Fruit fly (Drosophila melanogaster): Measurements from ENCODE around the gene CG17568.

CG17568 gene

DNA sequence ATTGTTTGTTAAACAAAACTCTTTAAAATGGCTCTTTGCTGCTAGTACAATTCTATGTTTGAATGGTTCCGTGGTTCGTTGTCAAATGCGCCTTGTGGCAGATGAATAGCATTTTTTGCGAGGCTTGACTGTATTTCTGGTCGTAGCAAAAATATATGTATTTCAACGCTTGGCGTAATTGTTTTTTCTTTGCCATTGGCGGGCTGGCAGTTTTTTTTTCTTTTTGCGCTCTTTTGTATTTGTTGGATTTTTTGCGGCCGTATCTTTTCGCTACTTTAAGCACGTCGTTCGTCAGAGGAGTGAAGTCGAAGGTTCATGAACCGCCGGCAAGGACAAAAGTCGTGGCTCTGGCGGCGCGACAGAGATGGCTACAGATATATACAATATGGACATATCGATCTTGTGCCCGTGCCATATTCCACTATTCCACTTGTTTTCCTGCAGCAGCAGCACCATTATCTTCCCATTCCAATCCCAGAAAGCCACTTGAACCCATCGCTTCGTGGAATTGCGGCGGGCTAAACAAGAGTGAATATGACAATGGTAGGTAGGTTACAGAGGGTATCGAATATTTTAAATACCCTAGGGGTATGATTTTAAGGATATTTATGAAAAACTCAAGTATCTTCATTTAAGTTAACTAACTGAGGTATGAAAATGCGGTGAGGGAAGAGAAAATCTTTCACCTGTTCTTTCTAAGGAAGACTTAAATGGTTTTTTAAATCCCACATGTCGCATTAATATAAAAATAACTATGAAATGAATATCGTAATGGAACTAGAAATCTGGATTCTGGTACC lies 25.4 kb downstream of the CG17568 start (continued):
- TF ChIP-seq salm (tag; optimal IDR thresholded peaks at IDR 0.05) (no peak), twi (tag; optimal IDR thresholded peaks at IDR 0.05) (peak; percentile 25), sens (GFP tag) (peak; percentile 56), CG7372 (GFP tag; IDR thresholded peaks at IDR 0.05) (no peak), kni (GFP tag; optimal IDR thresholded peaks at IDR 0.05) (no peak), Six4 (GFP tag; optimal IDR thresholded peaks at IDR 0.05) (no peak), CG9727 (GFP tag; optimal IDR thresholded peaks at IDR 0.05) (peak; percentile 32), D19A (tag; optimal IDR thresholded peaks at IDR 0.05) (peak; percentile 49), grau (tag; optimal IDR thresholded peaks at IDR 0.05) (peak; percentile 70), Hr3 (GFP tag; optimal IDR thresholded peaks at IDR 0.05) (no peak), pfk (GFP tag; optimal IDR thresholded peaks at IDR 0.05) (peak; percentile 92), D19B (GFP tag; optimal IDR thresholded peaks at IDR 0.05) (peak; percentile 29)

dm6 chr2L:19154893-19155389 lies 26.6 kb downstream of the CG17568 start:
- TF ChIP-seq ato (GFP tag; IDR thresholded peaks at IDR 0.05; ENCODE audit: partially characterized antibody) = no peak
- no peak for TF ChIP-seq HmgZ (tag; optimal IDR thresholded peaks at IDR 0.05)
- TF ChIP-seq CG6254 (GFP tag; optimal IDR thresholded peaks at IDR 0.05) = peak; percentile 27
- 0 out of 3 replicates have a peak, but pooled peaks have one; percentile 26 for TF ChIP-seq ci (GFP tag; IDR thresholded peaks at IDR 0.05)
- no peak for TF ChIP-seq gem (tag; optimal IDR thresholded peaks at IDR 0.05)
- TF ChIP-seq CG8765 (GFP tag; IDR thresholded peaks at IDR 0.05) = no peak
- no peak for TF ChIP-seq Tbp (GFP tag; optimal IDR thresholded peaks at IDR 0.05)
- no peak for TF ChIP-seq H15 (GFP tag; IDR thresholded peaks at IDR 0.05)
- peak; percentile 44 for TF ChIP-seq zen (tag; optimal IDR thresholded peaks at IDR 0.05)
- TF ChIP-seq fd102C (GFP tag; optimal IDR thresholded peaks at IDR 0.05) = no peak
- TF ChIP-seq CG18262 (tag; optimal IDR thresholded peaks at IDR 0.05) = no peak
- TF ChIP-seq MESR4 (GFP tag; optimal IDR thresholded peaks at IDR 0.05) = no peak
- TF ChIP-seq Usf (GFP tag; optimal IDR thresholded peaks at IDR 0.05) = no peak
- TF ChIP-seq CG3281 (GFP tag; optimal IDR thresholded peaks at IDR 0.05) = no peak
- TF ChIP-seq CG16815 (GFP tag; optimal IDR thresholded peaks at IDR 0.05) = no peak
- peak; percentile 13 for TF ChIP-seq CG15696 (tag; optimal IDR thresholded peaks at IDR 0.05)
- TF ChIP-seq CG13894 (tag; optimal IDR thresholded peaks at IDR 0.05) = peak; percentile 26
- TF ChIP-seq Lpt (GFP tag; optimal IDR thresholded peaks at IDR 0.05) = peak; percentile 8
- TF ChIP-seq lab (GFP tag; optimal IDR thresholded peaks at IDR 0.05) = peak; percentile 12
- no peak for TF ChIP-seq CG12219 (GFP tag; optimal IDR thresholded peaks at IDR 0.05)
- no peak for TF ChIP-seq YL-1 (GFP tag; optimal IDR thresholded peaks at IDR 0.05)
- TF ChIP-seq CG16813 (GFP tag; IDR thresholded peaks at IDR 0.05; ENCODE audit: partially characterized antibody) = no peak
- no peak for TF ChIP-seq ssp (GFP tag; IDR thresholded peaks at IDR 0.05)
- peak in 1 of 3 experiments; percentile 64 for TF ChIP-seq Stat92E (GFP tag; optimal IDR thresholded peaks at IDR 0.05)
- no peak for TF ChIP-seq CG12942 (GFP tag; optimal IDR thresholded peaks at IDR 0.05)
- TF ChIP-seq ems (GFP tag; optimal IDR thresholded peaks at IDR 0.05) = no peak
- TF ChIP-seq Jarid2 (GFP tag; optimal IDR thresholded peaks at IDR 0.05) = no peak
- no peak for TF ChIP-seq E2f1 (GFP tag; IDR thresholded peaks at IDR 0.05)
- TF ChIP-seq oc (tag; optimal IDR thresholded peaks at IDR 0.05) = peak; percentile 54
- TF ChIP-seq CHES-1-like (GFP tag; optimal IDR thresholded peaks at IDR 0.05) = no peak
- TF ChIP-seq kay (GFP tag; optimal IDR thresholded peaks at IDR 0.05) = no peak
- no peak for TF ChIP-seq MTF-1 (GFP tag; optimal IDR thresholded peaks at IDR 0.05; ENCODE audit: borderline replicate concordance)
- peak; percentile 2 for TF ChIP-seq gcm (GFP tag; optimal IDR thresholded peaks at IDR 0.05)
- no peak for TF ChIP-seq CG15073 (GFP tag; optimal IDR thresholded peaks at IDR 0.05)
- TF ChIP-seq trem (tag; optimal IDR thresholded peaks at IDR 0.05) = no peak
- TF ChIP-seq CG15601 (tag; optimal IDR thresholded peaks at IDR 0.05) = peak; percentile 40
